Worm (Caenorhabditis elegans): ENCODE data around the gene mmab-1.

ce11 chrIII:4924134-4924533, 2.2 kb upstream of the mmab-1 start:
- no peak for TF ChIP-seq nhr-25 (tag; optimal IDR thresholded peaks at IDR 0.05)
- TF ChIP-seq snpc-4 (tag; optimal IDR thresholded peaks at IDR 0.05), result no peak
- no peak for TF ChIP-seq nhr-11 (tag; optimal IDR thresholded peaks at IDR 0.05)
- TF ChIP-seq unc-39 (tag; optimal IDR thresholded peaks at IDR 0.05), result no peak
- no peak for TF ChIP-seq tbx-2 (tag; optimal IDR thresholded peaks at IDR 0.05)
- no peak for TF ChIP-seq nhr-12 (tag; optimal IDR thresholded peaks at IDR 0.05)
- TF ChIP-seq elt-3 (tag; optimal IDR thresholded peaks at IDR 0.05), result no peak
